Fruit fly (Drosophila melanogaster) whole organism, pupa: ENCODE results near the gene CG3457.

Source experiments
- CG13204 ChIP-seq: fragments of 200-800 bp; sonication (Bioruptor generic); optimal IDR thresholded peaks from 2 replicates; lab custom pipeline; 2018; ENCODE audit warnings: missing biosample characterization, mild to moderate bottlenecking, missing genetic modification characterization, moderate library complexity
- CG34367 ChIP-seq: fragments of 200-800 bp; sonication (Bioruptor generic); optimal IDR thresholded peaks from 2 replicates; lab custom pipeline; 2018; ENCODE audit warnings: missing biosample characterization, mild to moderate bottlenecking, missing genetic modification characterization
- CG8159 ChIP-seq: fragments of 200-800 bp; sonication (Bioruptor generic); optimal IDR thresholded peaks from 3 replicates; lab custom pipeline; 2018; ENCODE audit warnings: missing biosample characterization, mild to moderate bottlenecking, missing genetic modification characterization, moderate library complexity
- D1 ChIP-seq: fragments of 200-800 bp; sonication (Bioruptor generic); optimal IDR thresholded peaks from 2 replicates; lab custom pipeline; 2018; ENCODE audit warnings: missing biosample characterization, mild to moderate bottlenecking, missing genetic modification characterization, moderate library complexity
- EcR ChIP-seq: fragments of 200-800 bp; sonication (Bioruptor generic); optimal IDR thresholded peaks from 3 replicates; lab custom pipeline; 2019; ENCODE audit warnings: missing biosample characterization, missing genetic modification characterization, mild to moderate bottlenecking, moderate library complexity, missing genetic modification reagents
- Ets98B ChIP-seq: fragments of 200-800 bp; sonication (Bioruptor generic); IDR thresholded peaks from 2 replicates; pipeline ENCODE4 v1.3.6; 2022; ENCODE audit warnings: missing biosample characterization, missing genetic modification characterization
- Pif1A ChIP-seq: fragments of 200-800 bp; sonication (Bioruptor generic); optimal IDR thresholded peaks from 3 replicates; lab custom pipeline; 2016; ENCODE audit warnings: missing biosample characterization, missing genetic modification characterization
- Pif1B ChIP-seq: fragments of 200-800 bp; sonication (Bioruptor generic); optimal IDR thresholded peaks from 3 replicates; lab custom pipeline; 2016; ENCODE audit warnings: missing biosample characterization, missing genetic modification characterization
- Snoo ChIP-seq: fragments of 200-800 bp; sonication (Bioruptor generic); optimal IDR thresholded peaks from 3 replicates; lab custom pipeline; 2017; ENCODE audit warnings: missing biosample characterization, mild to moderate bottlenecking, missing genetic modification characterization, inconsistent platforms
- rn ChIP-seq: fragments of 200-800 bp; sonication (Bioruptor generic); IDR thresholded peaks from 2 replicates; pipeline ENCODE4 v1.3.6; 2022; ENCODE audit warnings: missing biosample characterization, missing genetic modification characterization

DNA sequence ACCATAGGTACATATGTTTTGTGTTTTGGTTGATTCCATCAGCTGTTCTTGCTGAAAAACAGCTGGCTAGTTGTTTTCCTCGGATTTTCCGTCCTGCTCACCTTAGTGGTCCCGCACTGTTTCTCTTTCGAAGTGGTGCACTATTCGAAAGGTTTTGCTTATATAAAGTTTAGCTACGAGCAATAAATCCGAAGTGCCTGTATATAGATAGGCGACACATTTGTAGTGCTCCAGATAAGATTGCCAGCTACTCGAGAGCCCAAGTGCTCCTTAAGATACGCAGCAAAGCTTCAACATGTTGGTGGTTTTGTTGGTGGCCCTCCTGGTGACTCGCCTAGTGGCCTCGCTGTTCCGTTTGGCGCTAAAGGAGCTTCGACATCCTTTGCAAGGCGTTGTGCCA is 8.8 kb upstream of the CG3457 start, which contains the start of gene Cyp4ae1:
- TF ChIP-seq D1 (tag; lab: Kevin White, UChicago) (no peak), Pif1B (GFP tag; lab: Kevin White, UChicago) (no peak), Ets98B (no peak), CG13204 (GFP tag; lab: Kevin White, UChicago) (no peak), EcR (GFP tag; lab: Kevin White, UChicago) (no peak), Snoo (no peak), Pif1A (GFP tag; lab: Kevin White, UChicago) (no peak), CG8159 (tag; lab: Kevin White, UChicago) (no peak), CG34367 (no peak), rn (GFP tag; lab: Robert Waterston, UW) (no peak)
